Worm (Caenorhabditis elegans) whole organism, midembryonic: ENCODE results near the gene pigx-1.

ENCODE experiments used
- T22C8.4 ChIP-seq: fragments of 200-800 bp; sonication (Bioruptor generic); IDR thresholded peaks from 2 replicates; pipeline ENCODE4 v1.3.6; 2022; ENCODE audit warnings: missing genetic modification characterization, missing compliant biosample characterization
- cog-1 ChIP-seq: sonication (generic microtip); optimal IDR thresholded peaks from 2 replicates; lab custom pipeline; 2016; ENCODE audit warnings: missing genetic modification characterization, missing compliant biosample characterization
- flt-1 ChIP-seq: fragments of 200-800 bp; sonication (Bioruptor generic); IDR thresholded peaks from 2 replicates; pipeline ENCODE4 v1.3.6; 2022; ENCODE audit warnings: missing genetic modification characterization, missing compliant biosample characterization
- klf-2 ChIP-seq: fragments of 200-800 bp; sonication (Bioruptor generic); conservative IDR thresholded peaks from 2 replicates; pipeline ENCODE4 v1.3.6; 2022; ENCODE audit warnings: missing genetic modification reagents, missing genetic modification characterization, missing compliant biosample characterization
- med-1 ChIP-seq: sonication (generic microtip); optimal IDR thresholded peaks from 2 replicates; lab custom pipeline; 2017; ENCODE audit warnings: missing genetic modification characterization, mild to moderate bottlenecking, missing compliant biosample characterization, antibody characterized with exemption, missing genetic modification reagents; ENCODE audit not compliant: insufficient read depth
- ref-1 ChIP-seq: fragments of 200-800 bp; sonication (Bioruptor generic); conservative IDR thresholded peaks from 2 replicates; pipeline ENCODE4 v1.3.6; 2022; ENCODE audit warnings: missing genetic modification reagents, missing genetic modification characterization, missing compliant biosample characterization
- tab-1 ChIP-seq: fragments of 200-800 bp; sonication (Bioruptor generic); IDR thresholded peaks from 2 replicates; pipeline ENCODE4 v1.3.6; 2022; ENCODE audit warnings: missing genetic modification characterization, missing compliant biosample characterization
- ztf-23 ChIP-seq: fragments of 200-800 bp; sonication (Bioruptor generic); IDR thresholded peaks from 2 replicates; pipeline ENCODE4 v1.3.6; 2022; ENCODE audit warnings: missing genetic modification reagents, missing genetic modification characterization, missing compliant biosample characterization
- ztf-29 ChIP-seq: fragments of 200-800 bp; sonication (Bioruptor generic); IDR thresholded peaks from 2 replicates; pipeline ENCODE4 v1.3.6; 2022; ENCODE audit warnings: missing genetic modification reagents, missing genetic modification characterization, missing compliant biosample characterization

Gene pigx-1

ce11 chrX:1096808-1097207 lies at the start of gene pigx-1, which contains the start of gene rme-6:
pigx-1 (minus strand) TSS chrX:1097013.
rme-6 (plus strand) TSS chrX:1097152.
- no peak for TF ChIP-seq klf-2 (GFP tag; lab: Robert Waterston, UW)
- TF ChIP-seq flt-1 (GFP tag; lab: Robert Waterston, UW) = no peak
- TF ChIP-seq med-1 (GFP tag; lab: Kevin White, UChicago) = no peak
- TF ChIP-seq T22C8.4 = no peak
- TF ChIP-seq ref-1 (GFP tag; lab: Robert Waterston, UW) = no peak
- TF ChIP-seq ztf-29 (GFP tag; lab: Robert Waterston, UW) = no peak
- TF ChIP-seq ztf-23 (GFP tag; lab: Robert Waterston, UW) = no peak
- TF ChIP-seq tab-1 (GFP tag; lab: Robert Waterston, UW) = no peak
- no peak for TF ChIP-seq cog-1

DNA sequence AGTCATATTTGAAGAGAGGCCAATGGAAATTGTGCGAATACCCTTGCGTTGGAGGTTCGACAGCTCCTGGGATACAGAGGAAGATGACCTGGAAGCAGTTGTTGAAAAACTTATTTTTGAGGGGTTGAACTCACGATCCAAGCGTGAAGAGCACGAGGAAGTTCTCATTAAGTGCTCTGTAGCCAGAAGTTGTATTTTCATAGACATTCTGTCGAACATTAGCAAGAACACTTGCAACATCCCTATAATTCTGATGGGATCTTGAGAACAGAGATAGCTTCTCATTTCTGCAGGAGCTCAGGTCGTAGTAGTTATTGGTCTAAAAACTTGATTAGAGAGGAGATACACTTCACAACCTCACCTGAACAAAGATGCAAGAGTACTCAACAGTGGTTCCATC lies 44.8 kb upstream of the pigx-1 start:
- TF ChIP-seq klf-2 (GFP tag; lab: Robert Waterston, UW) (no peak), tab-1 (GFP tag; lab: Robert Waterston, UW) (no peak), flt-1 (GFP tag; lab: Robert Waterston, UW) (no peak), ref-1 (GFP tag; lab: Robert Waterston, UW) (no peak), T22C8.4 (no peak), cog-1 (no peak), ztf-29 (GFP tag; lab: Robert Waterston, UW) (no peak), ztf-23 (GFP tag; lab: Robert Waterston, UW) (no peak), med-1 (GFP tag; lab: Kevin White, UChicago) (no peak)

DNA sequence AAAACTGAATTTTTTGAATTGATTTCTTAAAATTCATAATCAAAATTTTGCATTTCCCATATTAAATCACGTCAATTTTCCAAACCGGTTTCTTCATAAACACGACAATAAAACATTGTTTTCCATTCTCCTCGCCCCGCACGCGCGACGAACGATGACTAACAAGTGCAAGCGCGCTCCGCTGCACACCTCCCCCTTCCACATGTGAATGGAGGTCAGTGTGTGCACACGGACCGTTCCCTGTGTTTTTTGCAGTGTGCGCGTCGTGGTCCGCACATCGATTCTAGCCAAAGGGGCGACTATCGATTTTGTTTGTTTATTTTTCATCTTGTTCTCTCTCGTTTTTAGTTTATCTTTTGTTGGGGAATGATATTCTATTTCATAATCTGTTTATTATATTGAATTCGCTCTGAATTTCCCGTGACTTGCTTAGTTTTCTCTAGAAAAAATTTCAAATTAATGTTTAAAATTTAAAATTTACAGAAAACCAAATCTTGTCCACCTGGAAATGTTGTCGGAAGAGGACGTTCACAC lies 31.8 kb upstream of the pigx-1 start, which contains the start of gene snx-1:
Gene snx-1, plus strand, starts transcription at position 484 of the 534 bp plus-strand sequence.
- peak; percentile 52; the same call in 1 of the 2 replicates for TF ChIP-seq flt-1 (GFP tag; lab: Robert Waterston, UW)
- no peak for TF ChIP-seq tab-1 (GFP tag; lab: Robert Waterston, UW)
- no peak for TF ChIP-seq ztf-29 (GFP tag; lab: Robert Waterston, UW)
- TF ChIP-seq med-1 (GFP tag; lab: Kevin White, UChicago) = no peak
- no peak for TF ChIP-seq T22C8.4

DNA sequence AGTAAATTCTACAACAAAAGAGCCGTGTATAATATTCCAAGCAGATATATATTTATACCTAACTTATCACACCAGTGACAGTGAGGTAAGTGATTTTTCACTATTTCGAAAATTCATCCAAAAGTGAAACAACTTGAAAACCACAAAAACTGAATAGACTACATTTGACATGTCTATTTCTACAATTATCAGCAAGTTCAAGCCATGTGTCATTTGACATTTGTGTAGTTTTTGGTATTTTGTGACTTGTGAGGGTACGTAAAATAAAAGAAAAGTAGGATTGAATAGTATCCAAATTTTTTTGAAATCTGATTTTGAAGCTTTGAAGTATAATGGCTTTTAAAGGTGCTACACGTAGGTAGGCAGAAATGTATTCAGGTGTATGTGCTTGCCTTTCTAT lies 29.4 kb upstream of the pigx-1 start:
- TF ChIP-seq cog-1 (no peak), ztf-23 (GFP tag; lab: Robert Waterston, UW) (no peak), med-1 (GFP tag; lab: Kevin White, UChicago) (no peak), ztf-29 (GFP tag; lab: Robert Waterston, UW) (no peak), tab-1 (GFP tag; lab: Robert Waterston, UW) (no peak), ref-1 (GFP tag; lab: Robert Waterston, UW) (no peak), klf-2 (GFP tag; lab: Robert Waterston, UW) (no peak), T22C8.4 (no peak), flt-1 (GFP tag; lab: Robert Waterston, UW) (no peak)

DNA sequence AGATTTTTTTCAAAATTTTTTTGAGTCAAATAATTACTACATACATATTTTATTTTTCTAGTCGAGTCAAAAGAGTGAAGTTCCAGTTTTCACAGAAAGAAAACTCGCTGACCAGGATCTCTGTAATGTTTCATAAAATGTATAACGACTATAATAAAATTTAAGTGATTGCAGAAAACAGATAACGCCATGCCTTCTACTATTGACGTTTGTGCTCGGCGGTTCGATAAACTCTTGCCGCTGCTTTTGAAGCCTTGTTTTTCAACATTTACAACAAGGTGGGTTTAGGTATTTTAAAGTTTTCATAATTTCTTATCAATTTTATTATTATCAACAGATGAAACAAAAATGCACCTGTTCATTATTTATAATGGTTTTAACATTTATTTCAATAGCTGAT lies 28.6 kb upstream of the pigx-1 start, which contains the start of gene lmp-2:
Gene lmp-2, plus strand, starts transcription at position 190 of the 400 bp plus-strand sequence.
- no peak for TF ChIP-seq med-1 (GFP tag; lab: Kevin White, UChicago)
- no peak for TF ChIP-seq flt-1 (GFP tag; lab: Robert Waterston, UW)
- TF ChIP-seq klf-2 (GFP tag; lab: Robert Waterston, UW) = no peak

ce11 chrX:1124146-1124545 lies 27.3 kb upstream of the pigx-1 start, which contains the start of gene C05D9.9:
C05D9.9 (minus strand) TSS chrX:1124246.
- TF ChIP-seq ztf-23 (GFP tag; lab: Robert Waterston, UW) = no peak
- no peak for TF ChIP-seq T22C8.4
- TF ChIP-seq tab-1 (GFP tag; lab: Robert Waterston, UW) = no peak
- no peak for TF ChIP-seq ztf-29 (GFP tag; lab: Robert Waterston, UW)
- no peak for TF ChIP-seq med-1 (GFP tag; lab: Kevin White, UChicago)
- no peak for TF ChIP-seq klf-2 (GFP tag; lab: Robert Waterston, UW)
- TF ChIP-seq cog-1 = no peak
- TF ChIP-seq flt-1 (GFP tag; lab: Robert Waterston, UW) = no peak
- TF ChIP-seq ref-1 (GFP tag; lab: Robert Waterston, UW) = no peak

DNA sequence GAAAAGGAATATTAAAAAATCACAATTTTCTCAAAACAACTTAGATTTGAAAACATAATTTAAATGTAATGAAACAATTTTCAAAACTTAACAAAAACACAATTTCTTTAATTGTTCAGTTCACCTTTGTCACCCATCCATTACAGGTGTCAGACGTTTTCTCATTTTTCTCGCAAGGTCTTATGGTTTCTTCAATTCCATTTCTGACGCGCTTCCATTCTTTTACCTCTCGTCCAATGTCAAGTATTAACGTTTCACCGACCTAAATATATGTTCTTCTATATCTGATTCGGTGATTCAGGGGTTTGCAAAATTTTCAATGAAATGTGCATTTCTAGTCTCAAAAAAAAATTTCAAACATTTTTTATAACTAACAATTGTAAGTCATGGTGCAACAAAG lies 26.7 kb upstream of the pigx-1 start:
- TF ChIP-seq tab-1 (GFP tag; lab: Robert Waterston, UW) = no peak
- TF ChIP-seq ztf-23 (GFP tag; lab: Robert Waterston, UW) = no peak
- TF ChIP-seq cog-1 = no peak
- no peak for TF ChIP-seq T22C8.4

ce11 chrX:1122198-1122597 lies 25.4 kb upstream of the pigx-1 start:
- TF ChIP-seq ztf-23 (GFP tag; lab: Robert Waterston, UW) (no peak), ztf-29 (GFP tag; lab: Robert Waterston, UW) (no peak), cog-1 (no peak), tab-1 (GFP tag; lab: Robert Waterston, UW) (no peak), ref-1 (GFP tag; lab: Robert Waterston, UW) (no peak), T22C8.4 (no peak), klf-2 (GFP tag; lab: Robert Waterston, UW) (no peak), flt-1 (GFP tag; lab: Robert Waterston, UW) (no peak), med-1 (GFP tag; lab: Kevin White, UChicago) (no peak)

DNA sequence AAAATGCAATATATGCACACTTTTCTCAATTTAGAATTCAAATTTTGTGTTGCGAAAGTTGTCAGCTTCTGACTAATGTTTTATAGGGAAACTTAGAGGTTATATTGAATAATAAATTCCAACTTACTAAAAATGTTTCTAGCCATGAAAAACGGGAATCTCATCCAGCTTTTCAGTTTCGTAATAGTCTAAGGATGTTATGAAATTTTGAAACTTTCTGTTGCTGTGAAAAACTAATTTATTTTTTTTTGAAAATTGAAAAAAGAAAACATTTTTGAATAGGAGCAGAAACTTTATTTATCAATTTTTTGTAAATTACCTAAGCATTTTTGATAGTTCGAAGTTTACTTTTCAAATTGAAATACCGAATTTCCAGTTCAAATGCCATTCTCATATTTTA lies 24.8 kb upstream of the pigx-1 start:
- no peak for TF ChIP-seq ztf-23 (GFP tag; lab: Robert Waterston, UW)
- no peak for TF ChIP-seq tab-1 (GFP tag; lab: Robert Waterston, UW)
- no peak for TF ChIP-seq cog-1
- no peak for TF ChIP-seq flt-1 (GFP tag; lab: Robert Waterston, UW)
- no peak for TF ChIP-seq T22C8.4
- no peak for TF ChIP-seq med-1 (GFP tag; lab: Kevin White, UChicago)
- TF ChIP-seq klf-2 (GFP tag; lab: Robert Waterston, UW) = no peak
- TF ChIP-seq ztf-29 (GFP tag; lab: Robert Waterston, UW) = no peak
- no peak for TF ChIP-seq ref-1 (GFP tag; lab: Robert Waterston, UW)
